Worm (Caenorhabditis elegans): ENCODE measurements around the gene T28A11.18.

Gene T28A11.18

DNA sequence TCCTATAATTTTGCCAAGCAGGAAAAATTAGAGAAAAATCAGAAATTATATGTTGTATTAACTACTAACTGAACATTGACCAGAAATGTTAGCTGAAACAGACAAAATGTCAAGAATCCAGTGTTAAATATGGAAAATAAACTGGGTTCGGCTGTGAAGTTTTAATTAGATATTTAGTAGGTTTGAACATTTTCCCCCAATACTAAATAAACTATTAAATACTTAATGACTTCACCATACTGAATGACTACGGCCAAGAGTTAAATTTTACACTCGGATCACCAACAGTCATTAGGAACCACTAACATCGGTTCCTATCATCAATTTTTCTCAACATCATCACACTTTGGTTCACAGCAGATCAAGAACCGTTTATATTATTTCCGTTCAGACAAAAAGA lies 27.5 kb upstream of the T28A11.18 start:
- TF ChIP-seq unc-62 (GFP tag; optimal IDR thresholded peaks at IDR 0.05 in 1 of 2) (peak in 1 of 2 experiments; percentile 94), unc-62 (tag; optimal IDR thresholded peaks at IDR 0.05) (no peak), zip-2 (tag; optimal IDR thresholded peaks at IDR 0.05) (no peak)

DNA sequence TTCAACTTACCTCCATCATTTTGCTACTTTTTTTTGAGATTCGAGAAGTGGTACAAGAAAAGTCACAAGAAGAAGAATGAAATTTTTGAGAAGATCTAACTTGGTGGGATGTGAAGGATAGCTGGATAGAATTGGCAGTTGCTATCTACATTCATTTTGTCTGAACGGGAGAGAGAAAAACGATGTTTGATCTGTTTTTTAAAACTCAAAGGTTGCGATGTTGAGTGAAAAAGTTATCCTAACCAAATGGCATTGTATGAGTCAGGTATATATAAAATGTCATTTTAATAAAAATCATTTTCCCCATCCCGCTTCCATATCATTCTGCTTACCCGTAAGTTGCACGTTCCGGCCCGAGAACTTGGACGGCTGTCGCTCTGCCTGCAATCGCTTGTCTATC lies 21.4 kb upstream of the T28A11.18 start, which contains the start of gene F35F10.6:
Gene F35F10.6 (minus strand): TSS at position 101 of the 400 bp plus-strand sequence.
- TF ChIP-seq mes-2 (tag; optimal IDR thresholded peaks at IDR 0.05; ENCODE audit: poor library complexity, severe bottlenecking) (no peak), ceh-62 (tag; optimal IDR thresholded peaks at IDR 0.05) (no peak), Y5F2A.4 (GFP tag; optimal IDR thresholded peaks at IDR 0.05) (no peak), snpc-1.2 (GFP tag; IDR thresholded peaks at IDR 0.05) (no peak), ceh-20 (GFP tag; IDR thresholded peaks at IDR 0.05) (no peak), sdz-12 (GFP tag; optimal IDR thresholded peaks at IDR 0.05) (no peak), tra-1 (GFP tag; IDR thresholded peaks at IDR 0.05) (no peak)

DNA sequence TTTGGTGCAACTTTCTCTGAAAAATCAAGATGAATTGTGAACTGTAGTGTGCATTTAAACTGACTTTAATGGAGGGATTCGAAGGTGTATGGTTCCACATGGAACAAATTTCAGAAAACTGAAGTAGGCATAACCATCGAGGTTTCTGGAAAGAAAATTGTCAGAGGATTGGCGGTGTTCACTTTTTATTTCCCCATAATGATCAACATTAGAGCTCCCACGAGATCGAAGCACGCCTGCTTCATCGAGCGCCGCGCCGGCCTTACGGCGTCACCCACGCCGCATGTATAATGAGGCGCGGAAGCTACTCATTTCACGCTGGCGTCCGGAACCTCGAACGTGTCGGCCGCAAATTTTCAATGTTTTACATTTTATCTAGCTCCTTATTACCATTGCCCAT lies 20.3 kb upstream of the T28A11.18 start:
- TF ChIP-seq aha-1 (tag) (peak; percentile 34), madf-5 (GFP tag; IDR thresholded peaks at IDR 0.05) (0 out of 4 replicates have a peak, but pooled peaks of 1 of the 2 experiments have one; percentile 13), daf-19 (GFP tag; conservative IDR thresholded peaks at IDR 0.05) (no peak)

DNA sequence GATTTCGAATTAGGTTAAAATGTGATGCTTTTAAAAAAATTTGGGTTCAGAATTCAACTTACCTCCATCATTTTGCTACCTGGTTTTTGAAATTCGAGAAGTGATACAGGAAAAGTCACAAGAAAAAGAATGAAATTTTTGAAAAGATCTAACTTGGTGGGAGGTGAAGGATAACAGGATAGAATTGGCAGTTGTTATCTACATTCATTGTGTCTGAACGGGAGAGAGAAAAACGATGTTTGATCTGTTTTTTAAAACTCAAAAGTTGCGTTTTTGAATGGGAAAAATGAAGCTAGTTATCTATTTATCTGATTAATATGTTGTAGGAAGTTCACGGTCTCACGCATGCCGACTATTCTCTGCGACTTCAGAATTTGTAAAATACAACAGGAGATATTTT lies 19.5 kb upstream of the T28A11.18 start, which contains the start of gene F35F10.7:
Gene F35F10.7 (minus strand): TSS at position 101 of the 400 bp plus-strand sequence.
- TF ChIP-seq ZK546.5 (tag; optimal IDR thresholded peaks at IDR 0.05) = no peak
- TF ChIP-seq lin-1 (GFP tag; IDR thresholded peaks at IDR 0.05) = no peak
- no peak for TF ChIP-seq F26F4.8 (GFP tag; conservative IDR thresholded peaks at IDR 0.05)
- no peak for TF ChIP-seq ceh-32 (tag; optimal IDR thresholded peaks at IDR 0.05; ENCODE audit: poor library complexity)
- no peak for TF ChIP-seq ceh-28 (tag; optimal IDR thresholded peaks at IDR 0.05)
- TF ChIP-seq snpc-4 (tag; optimal IDR thresholded peaks at IDR 0.05) = no peak

DNA sequence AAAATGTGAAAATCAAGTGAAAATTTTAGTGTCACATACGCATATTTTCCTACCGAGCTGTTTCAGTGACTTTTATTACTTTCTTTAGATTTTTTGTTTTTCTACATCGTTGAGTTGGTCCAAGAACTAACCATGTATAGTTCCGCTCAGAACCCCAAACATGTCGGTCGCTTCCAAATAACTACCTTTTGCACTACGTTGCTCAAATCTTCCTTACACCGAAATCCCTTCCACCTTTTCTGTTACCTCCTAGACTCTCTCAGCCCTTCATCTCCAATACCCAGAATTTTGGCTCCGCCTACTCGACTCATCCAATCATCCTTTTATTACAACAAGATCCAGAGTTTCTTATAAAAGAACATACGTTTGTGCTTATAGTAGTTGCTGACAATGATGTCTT lies 16.8 kb upstream of the T28A11.18 start, which contains the start of gene F35F10.5:
Gene F35F10.5 (plus strand): TSS at position 301 of the 400 bp plus-strand sequence.
- TF ChIP-seq ZK337.2 (GFP tag; IDR thresholded peaks at IDR 0.05) = 0 out of 2 replicates have a peak, but pooled peaks have one; percentile 24
- TF ChIP-seq zip-11 (GFP tag; IDR thresholded peaks at IDR 0.05) = no peak
- no peak for TF ChIP-seq zag-1 (tag; optimal IDR thresholded peaks at IDR 0.05)
- TF ChIP-seq hif-1 (tag; optimal IDR thresholded peaks at IDR 0.05) = no peak
- TF ChIP-seq unc-62 (GFP tag; optimal IDR thresholded peaks at IDR 0.05 in 1 of 2) = peak in 1 of 2 experiments; percentile 25
- TF ChIP-seq unc-62 (tag; optimal IDR thresholded peaks at IDR 0.05) = no peak
- TF ChIP-seq nhr-77 (tag; optimal IDR thresholded peaks at IDR 0.05) = no peak
- TF ChIP-seq nhr-25 (tag; optimal IDR thresholded peaks at IDR 0.05; ENCODE audit: borderline replicate concordance, insufficient read depth) = no peak
- TF ChIP-seq aha-1 (tag) = peak; percentile 49

DNA sequence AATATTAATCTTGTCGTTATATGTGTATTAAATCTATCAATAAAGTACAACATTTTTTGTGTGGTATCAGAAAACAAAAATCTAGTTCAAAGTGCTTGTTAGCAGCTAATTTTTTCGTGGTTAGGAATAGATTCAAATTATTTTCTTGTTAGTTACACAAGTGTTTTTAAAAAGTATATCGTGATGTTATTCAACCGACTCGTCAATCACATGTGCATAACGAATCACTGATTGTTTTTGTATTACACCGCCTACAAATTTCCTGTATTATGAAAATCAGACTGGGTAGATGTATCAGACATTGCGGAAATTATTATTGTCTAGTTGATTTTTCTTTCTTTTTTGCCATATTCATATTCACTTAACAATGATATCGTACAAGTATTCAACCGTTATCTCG lies 15.1 kb upstream of the T28A11.18 start, which contains the start of gene str-64:
Gene str-64 (plus strand): TSS at position 301 of the 400 bp plus-strand sequence.
- TF ChIP-seq unc-62 (GFP tag; optimal IDR thresholded peaks at IDR 0.05 in 1 of 2) (peak in 1 of 2 experiments; percentile 73), unc-62 (tag; optimal IDR thresholded peaks at IDR 0.05) (no peak), cey-2 (tag; optimal IDR thresholded peaks at IDR 0.05; ENCODE audit: borderline replicate concordance, insufficient read depth) (no peak), nhr-41 (GFP tag; IDR thresholded peaks at IDR 0.05) (no peak), pqm-1 (tag; optimal IDR thresholded peaks at IDR 0.05) (no peak), egl-27 (tag; optimal IDR thresholded peaks at IDR 0.05) (no peak), ZK546.5 (tag; optimal IDR thresholded peaks at IDR 0.05) (no peak), snpc-4 (tag; optimal IDR thresholded peaks at IDR 0.05) (no peak), aha-1 (tag) (peak; percentile 18), lin-38 (GFP tag; IDR thresholded peaks at IDR 0.05) (no peak), ceh-44 (GFP tag; IDR thresholded peaks at IDR 0.05) (no peak), ceh-28 (tag; optimal IDR thresholded peaks at IDR 0.05) (no peak)
